Worm (Caenorhabditis elegans) whole organism, L1 larva: Measurements from ENCODE around the gene marc-1.

Source experiments
- C04F5.9 ChIP-seq: sonication (generic microtip); optimal IDR thresholded peaks from 2 replicates; lab custom pipeline; 2016; ENCODE audit warnings: missing genetic modification characterization, missing compliant biosample characterization
- C34B4.2 ChIP-seq: sonication (generic microtip); optimal IDR thresholded peaks from 2 replicates; lab custom pipeline; 2017; ENCODE audit warnings: mild to moderate bottlenecking, missing genetic modification characterization, missing compliant biosample characterization
- ceh-63 ChIP-seq: fragments of 200-800 bp; sonication (Bioruptor generic); optimal IDR thresholded peaks from 2 replicates; lab custom pipeline; 2018; ENCODE audit warnings: mild to moderate bottlenecking, missing genetic modification characterization, missing compliant biosample characterization
- ceh-8 ChIP-seq: fragments of 200-800 bp; sonication (Bioruptor generic); optimal IDR thresholded peaks from 2 replicates; lab custom pipeline; 2018; ENCODE audit warnings: mild to moderate bottlenecking, missing genetic modification characterization, moderate library complexity, missing compliant biosample characterization
- ceh-82 ChIP-seq, 3 experiments: fragments of 150-350 bp in 1 of 3; sonication (generic microtip) in 2 of 3; optimal IDR thresholded peaks; 2 replicates each; lab custom pipeline; 2014 to 2017; ENCODE audit warnings: missing biosample characterization in 3 of 3, missing genetic modification characterization in 3 of 3
- dsc-1 ChIP-seq: sonication (generic microtip); optimal IDR thresholded peaks from 2 replicates; lab custom pipeline; 2016; ENCODE audit warnings: mild to moderate bottlenecking, missing genetic modification characterization, missing compliant biosample characterization
- efl-3 ChIP-seq: fragments of 200-800 bp; sonication (Bioruptor generic); optimal IDR thresholded peaks from 2 replicates; lab custom pipeline; 2018; ENCODE audit warnings: mild to moderate bottlenecking, missing genetic modification characterization, missing compliant biosample characterization
- egl-13 ChIP-seq: sonication (generic microtip); optimal IDR thresholded peaks from 2 replicates; lab custom pipeline; 2016; ENCODE audit warnings: missing genotype, missing genetic modification reagents, missing genetic modification characterization, missing compliant biosample characterization
- elt-2 ChIP-seq: sonication (generic microtip); optimal IDR thresholded peaks from 2 replicates; lab custom pipeline; 2016; ENCODE audit warnings: missing genetic modification characterization, mild to moderate bottlenecking, inconsistent platforms, missing compliant biosample characterization, missing genetic modification reagents
- fkh-4 ChIP-seq: sonication (generic microtip); optimal IDR thresholded peaks from 2 replicates; lab custom pipeline; 2016; ENCODE audit warnings: missing compliant biosample characterization, missing genetic modification characterization, borderline replicate concordance
- fkh-8 ChIP-seq: sonication (generic microtip); optimal IDR thresholded peaks from 2 replicates; lab custom pipeline; 2016; ENCODE audit warnings: mild to moderate bottlenecking, missing genetic modification characterization, missing compliant biosample characterization
- grh-1 ChIP-seq: fragments of 200-800 bp; sonication (Bioruptor generic); IDR thresholded peaks from 2 replicates; pipeline ENCODE4 v1.3.6; 2022; ENCODE audit warnings: missing genetic modification reagents, missing genetic modification characterization, missing compliant biosample characterization
- hlh-4 ChIP-seq: sonication (generic microtip); optimal IDR thresholded peaks from 2 replicates; lab custom pipeline; 2016; ENCODE audit warnings: mild to moderate bottlenecking, missing genetic modification characterization, missing compliant biosample characterization
- hpl-2 ChIP-seq: fragments of 150-350 bp; optimal IDR thresholded peaks from 2 replicates; lab custom pipeline; 2014; ENCODE audit warnings: missing biosample characterization, missing genetic modification reagents, missing genetic modification characterization
- isw-1 ChIP-seq: fragments of 200-800 bp; sonication (Bioruptor generic); IDR thresholded peaks from 2 replicates; pipeline ENCODE4 v1.3.6; 2022; ENCODE audit warnings: missing genetic modification characterization, missing compliant biosample characterization
- lin-15B ChIP-seq: fragments of 150-350 bp; sonication (generic microtip); optimal IDR thresholded peaks from 3 replicates; lab custom pipeline; 2014; ENCODE audit warnings: missing biosample characterization, missing genetic modification characterization
- lir-3 ChIP-seq: sonication (generic microtip); optimal IDR thresholded peaks from 2 replicates; lab custom pipeline; 2016; ENCODE audit warnings: mild to moderate bottlenecking, missing genetic modification characterization, moderate library complexity, missing compliant biosample characterization; ENCODE audit not compliant: poor library complexity
- mep-1 ChIP-seq: fragments of 150-350 bp; optimal IDR thresholded peaks from 2 replicates; lab custom pipeline; 2014; ENCODE audit warnings: missing biosample characterization, missing genetic modification characterization
- nhr-11 ChIP-seq: fragments of 150-350 bp; optimal IDR thresholded peaks from 2 replicates; lab custom pipeline; 2014; ENCODE audit warnings: missing biosample characterization, missing genetic modification characterization
- nhr-237 ChIP-seq: fragments of 150-350 bp; optimal IDR thresholded peaks from 2 replicates; lab custom pipeline; 2014; ENCODE audit warnings: missing biosample characterization, missing genetic modification characterization
- nhr-47 ChIP-seq: sonication (generic microtip); optimal IDR thresholded peaks from 2 replicates; lab custom pipeline; 2016; ENCODE audit warnings: mild to moderate bottlenecking, missing genetic modification characterization, moderate library complexity, missing compliant biosample characterization
- nhr-71 ChIP-seq: sonication (generic microtip); optimal IDR thresholded peaks from 2 replicates; lab custom pipeline; 2016; ENCODE audit warnings: mild to moderate bottlenecking, missing genetic modification characterization, moderate library complexity, missing compliant biosample characterization
- nhr-84 ChIP-seq: sonication (generic microtip); optimal IDR thresholded peaks from 2 replicates; lab custom pipeline; 2017; ENCODE audit warnings: missing biosample characterization, missing genetic modification characterization
- nhr-85 ChIP-seq: sonication (generic microtip); peaks from one replicate; lab custom pipeline; 2016; ENCODE audit warnings: missing genetic modification characterization, inconsistent platforms, missing compliant biosample characterization
- pag-3 ChIP-seq: sonication (generic microtip); optimal IDR thresholded peaks from 2 replicates; lab custom pipeline; 2017; ENCODE audit warnings: missing genetic modification characterization, mild to moderate bottlenecking, missing compliant biosample characterization, antibody characterized with exemption, borderline replicate concordance; ENCODE audit not compliant: insufficient read depth
- skn-1 ChIP-seq: fragments of 150-350 bp; optimal IDR thresholded peaks from 2 replicates; lab custom pipeline; 2014; ENCODE audit warnings: missing biosample characterization, missing genetic modification characterization
- snpc-4 ChIP-seq: fragments of 150-350 bp; optimal IDR thresholded peaks from 2 replicates; lab custom pipeline; 2014; ENCODE audit warnings: missing biosample characterization, missing genetic modification characterization
- snu-23 ChIP-seq: sonication (generic microtip); optimal IDR thresholded peaks from 2 replicates; lab custom pipeline; 2016; ENCODE audit warnings: missing genetic modification characterization, missing compliant biosample characterization
- swsn-7 ChIP-seq: sonication (generic microtip); optimal IDR thresholded peaks from 2 replicates; lab custom pipeline; 2016; ENCODE audit warnings: missing genetic modification characterization, missing compliant biosample characterization
- tbx-2 ChIP-seq: sonication (generic microtip); optimal IDR thresholded peaks from 2 replicates; lab custom pipeline; 2016; ENCODE audit warnings: missing genetic modification characterization, missing compliant biosample characterization
- tlp-1 ChIP-seq: fragments of 150-350 bp; optimal IDR thresholded peaks from 2 replicates; lab custom pipeline; 2014; ENCODE audit warnings: missing biosample characterization, missing genetic modification characterization
- unc-62 ChIP-seq: fragments of 150-350 bp; optimal IDR thresholded peaks from 2 replicates; lab custom pipeline; 2014; ENCODE audit warnings: missing biosample characterization, missing genetic modification reagents, missing genetic modification characterization
- vab-15 ChIP-seq: sonication (generic microtip); optimal IDR thresholded peaks from 2 replicates; lab custom pipeline; 2017; ENCODE audit warnings: missing genotype, mild to moderate bottlenecking, missing genetic modification characterization, missing compliant biosample characterization
- zip-4 ChIP-seq: fragments of 200-800 bp; sonication (Bioruptor generic); optimal IDR thresholded peaks from 2 replicates; lab custom pipeline; 2018; ENCODE audit warnings: mild to moderate bottlenecking, missing genetic modification characterization, moderate library complexity, missing compliant biosample characterization
- ztf-4 ChIP-seq: fragments of 150-350 bp; optimal IDR thresholded peaks from 2 replicates; lab custom pipeline; 2014; ENCODE audit warnings: missing biosample characterization, missing genetic modification characterization

Gene marc-1

DNA sequence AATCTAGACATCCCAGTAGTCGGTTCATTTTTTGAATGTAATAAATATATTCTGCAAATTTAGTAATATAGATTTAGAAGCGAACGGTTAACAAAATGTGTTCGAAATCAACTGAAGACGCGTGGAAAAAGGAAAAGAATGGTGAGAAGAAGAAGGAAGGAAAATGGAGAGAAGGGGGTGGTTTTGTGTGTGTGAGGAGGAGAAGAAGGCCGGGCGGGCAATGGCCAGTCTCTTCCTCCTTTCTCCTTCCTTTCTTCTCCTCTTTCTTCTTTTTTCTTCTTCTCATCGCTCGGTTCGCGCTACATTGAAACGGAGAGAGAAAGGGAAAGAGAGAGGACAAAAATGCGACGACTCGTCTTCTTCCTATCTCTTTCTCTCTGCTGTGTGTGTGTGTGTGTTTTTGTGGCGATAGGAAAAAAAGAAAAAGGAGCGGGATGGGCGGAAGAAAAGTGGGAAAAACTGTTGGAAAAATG is 47.4 kb upstream of the marc-1 start, which contains the start of gene ztf-9 (continued):
- TF ChIP-seq snu-23 (peak; percentile 59), unc-62 (GFP tag; lab: Kevin White, UChicago) (no peak), C04F5.9 (tag; lab: Kevin White, UChicago) (no peak), egl-13 (tag; lab: Kevin White, UChicago) (no peak), grh-1 (GFP tag; lab: Robert Waterston, UW) (no peak), pag-3 (no peak), swsn-7 (tag; lab: Kevin White, UChicago) (peak; percentile 22)
- TF ChIP-seq, all 84 proteins: peak for 24

ce11 chrV:9692649-9693112 is 46.8 kb upstream of the marc-1 start, which contains the start of gene ZK287.7:
Gene ZK287.7, plus strand, starts transcription at chrV:9693062.
- no peak for TF ChIP-seq fkh-4
- no peak for TF ChIP-seq pag-3
- no peak for TF ChIP-seq ceh-63 (GFP tag; lab: Kevin White, UChicago)
- no peak for TF ChIP-seq isw-1 (GFP tag; lab: Robert Waterston, UW)
- no peak for TF ChIP-seq nhr-85 (tag; lab: Kevin White, UChicago)
- no peak for TF ChIP-seq tbx-2 (tag; lab: Kevin White, UChicago)
- TF ChIP-seq ceh-82 (tag; optimal IDR thresholded peaks at IDR 0.05; lab: Kevin White, UChicago), result no peak
- TF ChIP-seq nhr-237, result no peak
- TF ChIP-seq lin-15B (tag; lab: Kevin White, UChicago), result no peak
- TF ChIP-seq C34B4.2 (tag; lab: Kevin White, UChicago), result no peak
- no peak for TF ChIP-seq ceh-8 (GFP tag; lab: Kevin White, UChicago)
- no peak for TF ChIP-seq mep-1
- TF ChIP-seq, all 84 proteins: peak for 0

ce11 chrV:9696715-9697114 is 42.8 kb upstream of the marc-1 start, which contains the start of gene her-1:
Gene her-1, plus strand, starts transcription at chrV:9697015.
- no peak for TF ChIP-seq elt-2 (tag; lab: Kevin White, UChicago)
- TF ChIP-seq nhr-71, result no peak
- no peak for TF ChIP-seq skn-1 (tag; lab: Kevin White, UChicago)
- TF ChIP-seq nhr-47 (tag; lab: Kevin White, UChicago), result no peak
- TF ChIP-seq nhr-11, result no peak
- TF ChIP-seq ztf-4, result no peak

DNA sequence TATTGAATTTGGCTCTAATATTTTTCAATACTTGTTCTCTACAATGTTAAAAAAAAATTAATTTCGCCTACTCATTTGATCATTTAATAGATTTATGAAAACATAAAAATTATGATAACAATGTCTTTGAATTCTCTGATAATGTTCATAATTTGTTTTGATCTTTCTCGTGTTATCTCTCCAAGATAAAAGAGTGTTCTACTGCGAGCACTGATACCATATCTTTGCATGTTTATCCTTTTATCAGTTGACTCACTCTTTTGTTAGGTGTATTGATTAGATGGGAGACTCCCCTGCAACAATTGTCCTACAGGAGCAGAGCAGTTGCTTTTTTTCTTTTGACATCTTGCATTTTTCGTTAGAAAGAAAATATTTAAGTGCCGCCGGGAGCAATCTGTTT is 40.3 kb upstream of the marc-1 start:
- TF ChIP-seq hpl-2 (GFP tag; lab: Kevin White, UChicago) (no peak), elt-2 (tag; lab: Kevin White, UChicago) (peak; percentile 9)

ce11 chrV:9701861-9702260 is 37.6 kb upstream of the marc-1 start:
- TF ChIP-seq elt-2 (tag; lab: Kevin White, UChicago) (peak; percentile 44), fkh-8 (tag; lab: Kevin White, UChicago) (no peak), tlp-1 (tag; lab: Kevin White, UChicago) (peak; percentile 29)

ce11 chrV:9702755-9703154 is 36.7 kb upstream of the marc-1 start, which contains the start of gene xbx-6:
Gene xbx-6, plus strand, starts transcription at chrV:9703055.
- TF ChIP-seq nhr-85 (tag; lab: Kevin White, UChicago) (no peak), vab-15 (no peak), hlh-4 (peak; percentile 57)

ce11 chrV:9703549-9703948 is 36.0 kb upstream of the marc-1 start:
- no peak for TF ChIP-seq ceh-63 (GFP tag; lab: Kevin White, UChicago)
- no peak for TF ChIP-seq dsc-1 (tag; lab: Kevin White, UChicago)
- no peak for TF ChIP-seq nhr-84 (tag; lab: Kevin White, UChicago)
- no peak for TF ChIP-seq lir-3
- no peak for TF ChIP-seq fkh-8 (tag; lab: Kevin White, UChicago)
- no peak for TF ChIP-seq zip-4 (GFP tag; lab: Kevin White, UChicago)
- no peak for TF ChIP-seq nhr-85 (tag; lab: Kevin White, UChicago)
- no peak for TF ChIP-seq snpc-4 (tag; lab: Kevin White, UChicago)
- no peak for TF ChIP-seq efl-3 (GFP tag; lab: Kevin White, UChicago)
- TF ChIP-seq tbx-2 (tag; lab: Kevin White, UChicago), result no peak
- no peak for TF ChIP-seq nhr-71
